Worm (Caenorhabditis elegans): ENCODE results near the gene B0563.5.

B0563.5 gene

DNA sequence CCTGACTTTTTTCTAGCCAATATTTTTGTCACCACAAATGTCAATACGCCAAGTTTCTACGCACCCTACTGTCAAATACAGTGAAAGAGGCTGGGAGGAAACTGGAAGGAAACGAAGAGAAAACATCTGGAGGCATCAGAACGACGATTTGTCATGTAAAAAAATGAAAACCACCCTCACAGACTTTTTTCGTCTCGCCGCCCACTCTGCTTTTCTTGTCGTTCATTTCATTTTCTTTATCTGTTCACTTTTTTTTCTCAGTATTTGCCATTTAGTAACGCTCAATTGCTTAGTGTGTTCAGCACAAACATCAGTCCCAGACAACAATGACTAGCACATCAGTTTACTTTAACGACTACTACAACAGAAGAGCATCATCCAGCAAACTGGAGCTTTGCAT lies at the start of gene B0563.5:
B0563.5 (plus strand) TSS at position 301 of the 400 bp plus-strand sequence.
- no peak for TF ChIP-seq F57C9.4 (tag; optimal IDR thresholded peaks at IDR 0.05)
- TF ChIP-seq unc-62 (GFP tag; optimal IDR thresholded peaks at IDR 0.05), result no peak
- no peak for TF ChIP-seq D2030.7 (GFP tag; IDR thresholded peaks at IDR 0.05)
- no peak for TF ChIP-seq T07F8.4 (tag; optimal IDR thresholded peaks at IDR 0.05)
- TF ChIP-seq nfyb-1 (GFP tag; IDR thresholded peaks at IDR 0.05), result no peak
- TF ChIP-seq hsf-1 (GFP tag; IDR thresholded peaks at IDR 0.05), result no peak
- TF ChIP-seq lin-35 (GFP tag; optimal IDR thresholded peaks at IDR 0.05), result no peak
- no peak for TF ChIP-seq T26A5.8 (tag; optimal IDR thresholded peaks at IDR 0.05)
- TF ChIP-seq snpc-3.4 (tag; optimal IDR thresholded peaks at IDR 0.05), result no peak
- no peak for TF ChIP-seq hmg-20 (GFP tag; IDR thresholded peaks at IDR 0.05)
- TF ChIP-seq ceh-100 (GFP tag; IDR thresholded peaks at IDR 0.05), result no peak
- no peak for TF ChIP-seq lag-1 (GFP tag; IDR thresholded peaks at IDR 0.05)
- TF ChIP-seq lsy-27 (tag; optimal IDR thresholded peaks at IDR 0.05; ENCODE audit: borderline replicate concordance, insufficient read depth), result no peak
- TF ChIP-seq F49E8.2 (tag; optimal IDR thresholded peaks at IDR 0.05; ENCODE audit: insufficient read depth), result no peak

DNA sequence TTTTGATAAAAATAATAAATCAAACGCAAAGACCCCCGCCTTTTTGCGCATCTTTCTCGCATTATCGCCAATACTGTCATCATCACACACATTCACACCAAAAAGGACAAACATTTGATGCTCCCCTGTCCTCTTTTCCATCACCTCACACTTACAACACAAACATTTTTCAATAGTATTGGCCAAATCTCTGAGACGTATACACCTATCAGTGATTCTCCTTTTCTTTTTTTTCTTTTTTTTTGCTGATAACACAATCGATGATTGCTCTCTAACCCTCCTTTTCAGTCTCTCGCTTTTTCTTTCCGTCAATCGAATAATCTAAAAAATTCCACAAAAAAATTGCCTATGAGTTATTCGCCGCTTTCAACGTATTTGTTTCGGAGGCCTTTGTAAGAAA lies 49.1 kb upstream of the B0563.5 start:
- peak; percentile 89 for TF ChIP-seq nhr-80 (tag; optimal IDR thresholded peaks at IDR 0.05)
- TF ChIP-seq egl-18 (GFP tag; IDR thresholded peaks at IDR 0.05), result no peak
- peak; percentile 48 for TF ChIP-seq dox-1 (GFP tag; IDR thresholded peaks at IDR 0.05)
- TF ChIP-seq dpl-1 (GFP tag; optimal IDR thresholded peaks at IDR 0.05), result no peak

DNA sequence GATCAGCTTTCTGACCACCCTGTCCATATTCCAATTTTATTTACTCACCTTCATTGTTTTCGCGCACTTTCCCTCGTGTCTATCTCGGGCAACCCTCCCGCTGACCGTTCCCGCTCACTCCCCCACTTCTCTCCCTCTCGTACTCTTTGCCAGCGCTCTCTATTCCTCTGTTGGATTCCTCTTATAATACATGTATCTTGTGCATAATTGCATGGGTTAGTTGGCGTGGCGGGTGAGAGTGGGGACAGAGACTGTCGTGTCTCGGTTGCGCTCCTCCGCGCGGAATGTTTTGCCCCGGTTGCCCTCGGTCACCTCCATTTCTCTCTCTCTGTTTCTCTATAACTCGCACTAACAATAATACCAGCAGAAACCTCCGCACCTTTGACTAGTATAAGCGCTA lies 43.8 kb upstream of the B0563.5 start:
- TF ChIP-seq zfh-2 (GFP tag; conservative IDR thresholded peaks at IDR 0.05) (peak; percentile 85), zim-3 (tag; optimal IDR thresholded peaks at IDR 0.05) (peak; percentile 34), somi-1 (GFP tag; optimal IDR thresholded peaks at IDR 0.05) (no peak), dox-1 (GFP tag; IDR thresholded peaks at IDR 0.05) (peak; percentile 50), F49E8.2 (tag; optimal IDR thresholded peaks at IDR 0.05; ENCODE audit: insufficient read depth) (no peak), aptf-2 (GFP tag; conservative IDR thresholded peaks at IDR 0.05) (0 out of 2 replicates have a peak, but pooled peaks have one; percentile 25), lin-26 (GFP tag; IDR thresholded peaks at IDR 0.05) (peak; percentile 49; the same call in 1 of the 2 replicates), hmg-1.2 (GFP tag; IDR thresholded peaks at IDR 0.05) (peak; percentile 9; the same call in 1 of the 2 replicates)

DNA sequence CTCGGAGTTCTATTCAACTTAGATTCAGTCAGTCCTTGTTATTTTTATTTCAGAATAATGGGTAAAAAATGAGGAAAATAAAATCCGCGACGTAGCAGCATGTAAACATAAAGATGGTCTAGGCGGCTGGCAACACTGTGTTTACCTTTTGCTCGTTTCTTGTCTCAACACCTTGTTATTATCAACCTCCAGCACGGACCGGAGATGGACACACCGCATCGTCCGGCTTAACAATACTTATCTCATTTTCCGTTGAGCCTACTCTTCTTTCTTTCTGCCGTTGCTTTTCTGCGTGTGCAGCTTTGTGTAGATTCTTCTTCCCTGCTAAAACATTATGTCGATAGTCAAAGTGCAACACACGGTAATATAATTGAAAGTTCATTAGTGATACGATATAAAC lies 42.9 kb upstream of the B0563.5 start:
- TF ChIP-seq F33H1.4 (GFP tag; IDR thresholded peaks at IDR 0.05) (no peak), ztf-28 (GFP tag; IDR thresholded peaks at IDR 0.05) (no peak), lag-1 (GFP tag; IDR thresholded peaks at IDR 0.05) (no peak), let-607 (tag; optimal IDR thresholded peaks at IDR 0.05) (no peak), fkh-3 (tag; optimal IDR thresholded peaks at IDR 0.05) (no peak), let-526 (GFP tag; IDR thresholded peaks at IDR 0.05) (no peak)

DNA sequence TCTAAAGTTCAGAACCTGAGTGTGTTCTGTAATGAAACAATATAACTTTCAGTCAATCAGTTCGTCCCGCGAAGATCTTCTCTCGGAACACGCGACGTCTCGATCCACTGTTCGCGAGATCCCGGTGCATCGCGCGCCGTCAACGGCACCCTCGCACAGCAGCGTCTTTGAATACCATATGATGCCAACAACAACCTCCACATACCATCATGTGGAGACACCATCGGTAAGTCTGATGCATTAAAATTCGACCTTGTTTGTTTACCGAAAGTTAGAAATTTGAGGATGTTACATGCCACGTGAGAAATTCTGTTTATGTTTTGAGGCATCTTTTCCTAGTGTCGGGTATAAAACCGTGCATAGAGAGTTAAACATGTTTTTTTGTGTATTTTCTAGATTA lies 42.4 kb upstream of the B0563.5 start:
- TF ChIP-seq zfh-2 (GFP tag; conservative IDR thresholded peaks at IDR 0.05) (0 out of 2 replicates have a peak, but pooled peaks have one; percentile 17), F52B5.7 (tag; optimal IDR thresholded peaks at IDR 0.05) (no peak)

DNA sequence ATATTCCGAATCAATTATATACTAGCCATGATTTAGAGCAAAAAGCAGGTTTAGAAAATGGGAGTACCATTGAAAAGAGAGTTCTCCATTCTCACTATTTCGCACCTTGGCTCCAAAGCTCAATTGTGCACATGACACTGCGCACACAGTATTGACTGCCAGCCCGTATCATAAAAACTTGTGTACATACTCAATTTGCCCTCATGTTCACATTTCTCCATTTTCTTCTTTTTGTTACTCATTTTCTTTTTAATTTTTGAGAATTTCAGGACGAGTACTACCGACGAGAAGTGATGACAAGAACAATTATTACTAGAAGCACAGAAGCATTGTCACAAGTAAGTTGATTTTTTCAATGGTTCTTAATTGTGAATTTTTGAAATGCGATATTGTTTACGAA lies 41.5 kb upstream of the B0563.5 start:
- no peak for TF ChIP-seq lin-26 (GFP tag; IDR thresholded peaks at IDR 0.05)
- no peak for TF ChIP-seq cebp-2 (GFP tag; IDR thresholded peaks at IDR 0.05)
- no peak for TF ChIP-seq akir-1 (GFP tag; optimal IDR thresholded peaks at IDR 0.05)
- no peak for TF ChIP-seq somi-1 (GFP tag; optimal IDR thresholded peaks at IDR 0.05)
- no peak for TF ChIP-seq Y53F4B.3 (GFP tag; IDR thresholded peaks at IDR 0.05)
- no peak for TF ChIP-seq pbrm-1 (GFP tag; IDR thresholded peaks at IDR 0.05)
- no peak for TF ChIP-seq aptf-3 (GFP tag; IDR thresholded peaks at IDR 0.05)
- no peak for TF ChIP-seq ama-1 (optimal IDR thresholded peaks at IDR 0.05)
- no peak for TF ChIP-seq ama-1 (GFP tag; optimal IDR thresholded peaks at IDR 0.05)
- no peak for TF ChIP-seq F39B2.1 (GFP tag; IDR thresholded peaks at IDR 0.05)
- no peak for TF ChIP-seq unc-130 (GFP tag; optimal IDR thresholded peaks at IDR 0.05)
- TF ChIP-seq ceh-27 (GFP tag; optimal IDR thresholded peaks at IDR 0.05), result no peak
- no peak for TF ChIP-seq ceh-91 (GFP tag; IDR thresholded peaks at IDR 0.05)
- no peak for TF ChIP-seq let-607 (tag; optimal IDR thresholded peaks at IDR 0.05)
- TF ChIP-seq F49E8.2 (tag; optimal IDR thresholded peaks at IDR 0.05; ENCODE audit: insufficient read depth), result no peak
